Worm (Caenorhabditis elegans): ENCODE data around the gene Y66H1A.8.

DNA sequence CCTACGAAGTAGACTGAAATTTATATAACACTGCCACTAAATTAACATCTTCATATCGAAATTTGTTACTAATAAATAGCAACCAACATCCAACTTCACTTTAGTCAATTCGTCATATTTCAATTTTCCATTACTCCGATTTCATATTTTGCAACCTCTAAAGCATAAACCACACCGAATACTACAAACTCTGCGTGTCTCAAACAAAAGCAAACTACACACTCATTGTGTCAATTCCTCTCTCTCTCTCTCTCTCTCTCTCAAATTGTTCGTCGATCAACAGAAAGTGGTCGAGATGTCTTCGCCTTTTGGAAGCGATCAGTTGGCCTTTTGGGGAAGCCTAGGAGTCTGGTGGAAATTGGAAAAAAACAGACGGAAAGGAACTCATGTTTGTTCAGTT lies 49.8 kb upstream of the Y66H1A.8 start:
- no peak for TF ChIP-seq nhr-237 (tag; optimal IDR thresholded peaks at IDR 0.05)
- TF ChIP-seq ztf-4 (tag; optimal IDR thresholded peaks at IDR 0.05) = no peak

Measured in whole organism, L2 larva.